Worm (Caenorhabditis elegans): Measurements from ENCODE around the gene K04G11.3.

Gene K04G11.3

DNA sequence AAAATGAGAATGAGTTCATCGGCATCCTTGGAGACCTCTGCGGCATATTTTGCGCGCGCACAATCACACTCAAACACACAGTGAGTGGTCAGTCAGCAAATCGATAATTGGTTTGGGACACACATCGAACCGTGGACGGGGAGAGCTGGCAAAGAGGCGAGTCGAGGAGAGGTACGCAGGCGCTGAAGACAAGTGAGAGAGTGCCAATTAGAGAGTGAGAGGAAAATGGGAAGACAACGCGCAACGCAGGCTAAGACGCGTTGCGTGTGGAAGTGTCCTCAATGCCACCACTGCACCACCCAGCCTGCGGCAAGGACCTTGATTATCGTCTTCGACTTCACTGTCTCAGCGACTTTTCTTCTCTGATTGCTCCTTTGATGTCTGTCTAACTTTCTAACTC is 50.3 kb downstream of the K04G11.3 start (continued):
- TF ChIP-seq aha-1 (tag) (no peak), T20F7.1 (GFP tag; optimal IDR thresholded peaks at IDR 0.05) (no peak), nhr-6 (tag; optimal IDR thresholded peaks at IDR 0.05) (peak; percentile 84), aly-2 (tag; optimal IDR thresholded peaks at IDR 0.05) (no peak), nhr-77 (tag; optimal IDR thresholded peaks at IDR 0.05) (peak; percentile 14), ceh-82 (tag; optimal IDR thresholded peaks at IDR 0.05) (no peak), zfp-2 (tag; optimal IDR thresholded peaks at IDR 0.05) (no peak), lin-39 (tag; optimal IDR thresholded peaks at IDR 0.05) (no peak), ces-1 (GFP tag; optimal IDR thresholded peaks at IDR 0.05) (no peak), nhr-76 (tag; optimal IDR thresholded peaks at IDR 0.05) (no peak), pqm-1 (tag; optimal IDR thresholded peaks at IDR 0.05) (no peak), F37D6.2 (tag; optimal IDR thresholded peaks at IDR 0.05) (peak; percentile 43), ztf-11 (tag; optimal IDR thresholded peaks at IDR 0.05) (no peak), nhr-111 (GFP tag; optimal IDR thresholded peaks at IDR 0.05) (no peak), hlh-30 (tag; optimal IDR thresholded peaks at IDR 0.05; ENCODE audit: insufficient read depth) (peak; percentile 74), Y48G9A.11 (GFP tag; IDR thresholded peaks at IDR 0.05) (no peak), nhr-28 (tag; optimal IDR thresholded peaks at IDR 0.05) (peak; percentile 47), nhr-41 (GFP tag; IDR thresholded peaks at IDR 0.05) (no peak), sdz-12 (GFP tag; optimal IDR thresholded peaks at IDR 0.05) (no peak), ZK337.2 (GFP tag; IDR thresholded peaks at IDR 0.05) (no peak), R02D3.7 (tag; optimal IDR thresholded peaks at IDR 0.05) (no peak), mdl-1 (tag; optimal IDR thresholded peaks at IDR 0.05) (peak; percentile 14 to 60), tra-1 (GFP tag; IDR thresholded peaks at IDR 0.05) (0 out of 2 replicates have a peak, but pooled peaks have one; percentile 21), fos-1 (tag; optimal IDR thresholded peaks at IDR 0.05) (no peak), spr-3 (GFP tag; optimal IDR thresholded peaks at IDR 0.05) (no peak), egl-43 (GFP tag; IDR thresholded peaks at IDR 0.05) (peak; percentile 79), lin-38 (GFP tag; IDR thresholded peaks at IDR 0.05) (no peak), ceh-20 (GFP tag; IDR thresholded peaks at IDR 0.05) (peak; percentile 79), rbr-2 (tag; optimal IDR thresholded peaks at IDR 0.05) (peak; percentile 78), F26F4.8 (GFP tag; conservative IDR thresholded peaks at IDR 0.05) (no peak), lin-1 (GFP tag; IDR thresholded peaks at IDR 0.05) (peak; percentile 29; the same call in 1 of the 2 replicates), nhr-102 (tag; optimal IDR thresholded peaks at IDR 0.05) (peak; percentile 39), nhr-48 (tag; optimal IDR thresholded peaks at IDR 0.05) (peak; percentile 37), vab-7 (GFP tag; IDR thresholded peaks at IDR 0.05) (no peak), pha-4 (GFP tag; IDR thresholded peaks at IDR 0.05) (no peak), pha-4 (tag; optimal IDR thresholded peaks at IDR 0.05) (peak; percentile 10), hif-1 (tag; optimal IDR thresholded peaks at IDR 0.05) (peak; percentile 34 to 65), daf-12 (tag; optimal IDR thresholded peaks at IDR 0.05) (no peak), T26A8.4 (GFP tag; IDR thresholded peaks at IDR 0.05) (0 out of 2 replicates have a peak, but pooled peaks have one; percentile 61), spr-1 (tag; optimal IDR thresholded peaks at IDR 0.05) (peak; percentile 31), Y75B8A.6 (GFP tag; IDR thresholded peaks at IDR 0.05) (no peak), ctbp-1 (GFP tag; IDR thresholded peaks at IDR 0.05) (peak; percentile 63; the same call in 1 of the 2 replicates), unc-62 (GFP tag; optimal IDR thresholded peaks at IDR 0.05 in 1 of 2) (peak in 1 of 2 experiments; percentile 99), unc-62 (tag; optimal IDR thresholded peaks at IDR 0.05) (no peak), gei-8 (GFP tag; optimal IDR thresholded peaks at IDR 0.05) (no peak), dmd-8 (GFP tag; IDR thresholded peaks at IDR 0.05) (no peak)

Measured in whole organism, L4 larva.